Fruit fly (Drosophila melanogaster): ENCODE data around the gene Uev1A.
A peak's percentile ranks its signal among the peaks of the same experiment; 100 is the strongest.

- no peak for TF ChIP-seq Rel (GFP tag; optimal IDR thresholded peaks at IDR 0.05)
- TF ChIP-seq Rel (tag; optimal IDR thresholded peaks at IDR 0.05), result peak; percentile 56
- TF ChIP-seq CG32264 (GFP tag; optimal IDR thresholded peaks at IDR 0.05), result no peak
- no peak for TF ChIP-seq OdsH (GFP tag; optimal IDR thresholded peaks at IDR 0.05)
- TF ChIP-seq Myc (optimal IDR thresholded peaks at IDR 0.05), result no peak
- TF ChIP-seq Abd-B (GFP tag; optimal IDR thresholded peaks at IDR 0.05), result no peak
- no peak for TF ChIP-seq Hr83 (GFP tag; optimal IDR thresholded peaks at IDR 0.05; ENCODE audit: poor library complexity, severe bottlenecking)
- TF ChIP-seq fru (GFP tag; optimal IDR thresholded peaks at IDR 0.05), result no peak
- no peak for TF ChIP-seq sv (GFP tag; optimal IDR thresholded peaks at IDR 0.05)
Observed at dm6 chr3L:5351348-5351850, 14.6 kb downstream of the Uev1A start.
